Fruit fly (Drosophila melanogaster) whole organism: ENCODE data around the gene Sgs7.

Experiments used
- CG8478 ChIP-seq: fragments of >200 bp; optimal IDR thresholded peaks from 2 replicates; lab custom pipeline; 2018; ENCODE audit warnings: inconsistent platforms
- Dll ChIP-seq: fragments of >200 bp; optimal IDR thresholded peaks from 2 replicates; lab custom pipeline; 2017
- EcR ChIP-seq, 2 experiments: fragments of >200 bp; optimal IDR thresholded peaks; 2 replicates each; lab custom pipeline; 2017; ENCODE audit warnings: missing biosample characterization in 2 of 2, missing genetic modification characterization in 2 of 2, missing genetic modification reagents in 2 of 2
- pan ChIP-seq: fragments of >200 bp; optimal IDR thresholded peaks from 2 replicates; lab custom pipeline; 2017
- psq ChIP-seq: fragments of >200 bp; optimal IDR thresholded peaks from 2 replicates; lab custom pipeline; 2017
- usp ChIP-seq: fragments of >200 bp; optimal IDR thresholded peaks from 2 replicates; lab custom pipeline; 2017; ENCODE audit warnings: missing biosample characterization, missing genetic modification characterization, mixed read lengths

Sgs7 gene

DNA sequence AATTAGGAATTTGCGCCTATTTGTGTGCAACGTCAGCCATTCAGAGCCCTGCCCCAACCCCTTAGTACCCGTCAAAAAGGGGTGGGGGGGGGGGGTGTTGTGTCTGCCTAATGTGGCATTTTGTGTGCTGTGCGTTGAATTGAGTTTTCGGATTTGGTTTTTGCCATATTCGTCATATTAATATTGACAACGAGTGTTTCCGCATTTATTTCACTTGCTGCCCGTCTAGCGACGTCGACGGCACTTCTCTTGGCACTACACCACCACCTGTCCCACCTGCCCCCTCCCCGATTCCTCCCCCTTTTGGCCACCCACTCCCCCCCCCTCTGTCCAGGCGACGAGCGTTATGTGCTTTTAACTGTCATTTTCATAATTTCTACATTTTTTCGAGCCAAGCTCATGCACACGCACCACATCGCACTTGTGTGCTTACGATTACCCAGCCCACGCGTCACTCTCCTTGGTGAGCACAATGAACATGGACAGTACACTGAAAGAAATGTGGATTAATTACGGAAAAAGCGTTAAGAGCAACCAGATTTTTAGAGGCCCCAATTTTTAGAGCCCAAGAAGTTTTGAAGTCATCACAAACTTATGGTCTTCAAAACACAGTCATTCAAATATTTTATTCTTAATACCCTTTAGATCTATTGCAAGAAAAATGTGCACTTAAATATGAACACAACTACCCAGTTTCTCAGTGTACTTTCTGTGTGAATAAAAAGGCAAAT, 5.9 kb downstream of the Sgs7 start:
- TF ChIP-seq CG8478 (lab: Kevin White, UChicago) = no peak
- no peak for TF ChIP-seq Dll (lab: Kevin White, UChicago)
- no peak for TF ChIP-seq EcR (GFP tag; optimal IDR thresholded peaks at IDR 0.05; lab: Kevin White, UChicago)
- TF ChIP-seq usp (GFP tag; lab: Kevin White, UChicago) = no peak
- no peak for TF ChIP-seq pan (lab: Kevin White, UChicago)
- no peak for TF ChIP-seq psq

DNA sequence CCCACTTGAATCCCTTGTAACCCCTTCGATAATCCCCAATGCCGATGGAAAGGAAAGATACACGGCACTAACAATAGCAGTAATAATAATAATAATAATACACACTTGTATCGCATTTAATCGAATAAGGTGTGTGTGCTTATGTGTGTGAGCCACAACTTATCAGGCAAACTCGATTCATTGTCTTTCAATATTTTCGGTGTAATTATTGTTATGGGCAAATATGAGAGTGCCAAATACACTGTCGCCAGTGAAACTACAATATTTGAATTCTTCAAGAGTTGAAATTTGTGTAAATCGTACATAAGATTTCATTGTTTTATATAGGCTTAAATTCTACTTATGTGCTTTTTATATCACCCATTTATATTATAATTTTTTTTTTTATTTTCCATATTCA, 6.6 kb downstream of the Sgs7 start:
- TF ChIP-seq usp (GFP tag; lab: Kevin White, UChicago) (no peak), pan (lab: Kevin White, UChicago) (no peak), EcR (GFP tag; optimal IDR thresholded peaks at IDR 0.05; lab: Kevin White, UChicago) (no peak), psq (no peak), Dll (lab: Kevin White, UChicago) (no peak), CG8478 (lab: Kevin White, UChicago) (no peak)

DNA sequence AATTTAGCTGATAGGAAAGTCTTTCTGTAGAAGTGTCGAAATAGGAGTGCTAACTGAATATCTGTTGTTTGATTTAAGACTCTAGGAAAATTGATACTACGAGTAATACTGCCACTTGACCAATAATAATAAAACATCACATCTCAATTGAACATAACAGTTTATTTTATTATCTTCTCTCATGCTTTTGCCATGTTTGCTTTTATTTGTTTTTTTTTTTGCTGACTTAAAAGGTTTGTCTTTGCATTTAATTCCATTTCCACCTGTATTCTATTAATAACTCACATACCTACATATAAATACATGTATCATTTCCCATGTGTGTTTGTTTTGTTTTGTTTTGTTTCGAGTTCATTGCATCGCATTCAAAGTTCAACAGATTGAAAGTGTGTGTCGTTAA, 13.0 kb downstream of the Sgs7 start, which contains the start of the genes CG11714 and Fuca:
Gene CG11714 (minus strand): TSS at position 101 of the 400 bp plus-strand sequence.
Gene Fuca (minus strand): TSS at position 101 of the 400 bp plus-strand sequence.
- TF ChIP-seq psq (no peak), usp (GFP tag; lab: Kevin White, UChicago) (no peak), pan (lab: Kevin White, UChicago) (no peak), Dll (lab: Kevin White, UChicago) (no peak), EcR (GFP tag; optimal IDR thresholded peaks at IDR 0.05; lab: Kevin White, UChicago) (no peak), CG8478 (lab: Kevin White, UChicago) (no peak)

DNA sequence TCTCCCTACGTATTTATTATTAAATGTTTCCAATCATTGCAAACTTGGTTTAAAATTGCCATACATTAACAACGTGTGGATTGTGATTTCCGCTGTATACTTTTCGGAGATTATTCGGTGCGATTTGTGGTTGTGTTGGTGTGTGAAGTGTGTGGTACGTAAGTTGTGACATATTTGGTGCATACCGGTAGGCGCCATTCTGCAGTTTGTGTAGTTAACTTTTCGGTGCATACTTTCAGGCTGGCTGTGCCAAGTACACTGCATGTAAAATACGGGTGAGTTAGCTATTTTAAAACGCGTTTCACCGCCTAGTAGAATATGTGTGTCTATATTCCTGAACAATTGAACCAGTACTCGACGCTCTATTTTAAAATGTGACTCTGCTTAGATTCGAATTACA, 13.6 kb downstream of the Sgs7 start:
- no peak for TF ChIP-seq pan (lab: Kevin White, UChicago)
- TF ChIP-seq CG8478 (lab: Kevin White, UChicago) = no peak
- no peak for TF ChIP-seq usp (GFP tag; lab: Kevin White, UChicago)

DNA sequence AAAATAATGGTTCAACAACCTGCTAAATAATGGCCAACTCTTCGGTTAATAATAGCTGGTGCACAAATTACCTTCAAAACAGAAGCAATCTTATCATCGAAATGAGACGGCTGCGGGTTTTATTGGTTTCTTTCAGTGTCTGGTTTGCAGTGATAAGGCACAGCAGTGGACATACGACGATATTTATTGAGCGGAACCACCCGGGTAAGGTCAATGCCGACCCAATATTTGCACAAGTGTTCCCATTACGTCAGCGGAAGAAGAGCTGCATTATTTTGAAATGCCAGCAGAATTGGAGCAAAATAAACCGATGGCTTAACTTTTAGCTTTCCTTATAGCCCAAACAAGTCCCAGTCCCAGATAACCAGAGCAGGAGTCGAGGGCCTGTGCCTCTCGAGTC, 16.1 kb downstream of the Sgs7 start:
- TF ChIP-seq usp (GFP tag; lab: Kevin White, UChicago) = no peak
- no peak for TF ChIP-seq EcR (GFP tag; optimal IDR thresholded peaks at IDR 0.05; lab: Kevin White, UChicago)
- no peak for TF ChIP-seq pan (lab: Kevin White, UChicago)
- no peak for TF ChIP-seq psq
- no peak for TF ChIP-seq Dll (lab: Kevin White, UChicago)
- no peak for TF ChIP-seq CG8478 (lab: Kevin White, UChicago)

DNA sequence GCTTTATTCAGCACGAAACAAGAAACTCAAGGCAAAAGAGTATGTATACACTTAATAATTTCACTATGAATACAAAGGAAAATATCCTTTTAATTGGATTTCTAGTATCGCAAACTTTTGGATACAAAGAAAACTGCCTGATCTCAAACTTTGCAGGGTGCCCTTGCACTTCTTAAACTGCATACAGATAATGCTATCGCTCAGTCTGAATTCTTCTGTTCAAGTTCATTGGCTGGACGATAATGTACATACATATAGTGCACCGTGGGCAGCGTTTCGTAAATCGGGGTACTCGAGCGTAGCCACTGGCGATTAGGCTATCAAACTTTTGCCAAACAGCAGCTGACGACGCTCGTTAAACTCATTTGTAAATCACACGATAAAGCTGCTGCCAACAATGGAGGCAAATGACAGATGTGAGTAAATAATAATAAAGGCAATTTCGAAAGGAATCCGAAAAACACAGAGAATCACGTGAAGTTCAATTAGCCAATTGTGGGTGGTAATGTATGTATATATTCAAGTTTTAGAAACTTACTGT, 17.1 kb downstream of the Sgs7 start:
- TF ChIP-seq EcR (GFP tag; optimal IDR thresholded peaks at IDR 0.05; lab: Kevin White, UChicago) (no peak), usp (GFP tag; lab: Kevin White, UChicago) (no peak), Dll (lab: Kevin White, UChicago) (no peak), psq (no peak), CG8478 (lab: Kevin White, UChicago) (no peak), pan (lab: Kevin White, UChicago) (no peak)

DNA sequence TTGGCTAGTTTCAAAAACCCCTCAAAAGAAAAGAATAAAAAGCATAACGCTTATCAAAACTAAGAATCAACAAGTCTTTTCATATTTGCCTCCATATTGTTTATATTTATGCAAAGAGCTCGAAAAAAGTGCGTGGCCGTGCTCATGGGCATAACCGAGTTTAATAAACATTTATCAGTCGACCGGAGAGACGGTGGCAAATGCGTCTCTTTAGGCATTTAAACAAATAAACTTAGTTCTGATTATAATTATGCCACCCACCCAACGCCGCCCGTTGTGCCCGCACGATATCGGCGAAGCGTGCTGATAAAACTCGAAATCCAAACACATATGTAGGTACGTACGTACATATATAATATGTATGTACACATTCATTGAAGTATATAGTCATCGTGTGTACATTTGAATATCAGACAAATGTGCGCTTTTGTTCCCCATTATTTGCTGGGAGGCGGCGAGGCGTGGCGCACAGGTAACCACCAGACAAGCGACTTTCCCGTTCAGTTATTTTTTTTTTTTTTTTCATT, 18.8 kb downstream of the Sgs7 start:
- TF ChIP-seq psq (no peak), usp (GFP tag; lab: Kevin White, UChicago) (no peak), pan (lab: Kevin White, UChicago) (no peak), EcR (GFP tag; optimal IDR thresholded peaks at IDR 0.05; lab: Kevin White, UChicago) (no peak), CG8478 (lab: Kevin White, UChicago) (no peak), Dll (lab: Kevin White, UChicago) (no peak)

DNA sequence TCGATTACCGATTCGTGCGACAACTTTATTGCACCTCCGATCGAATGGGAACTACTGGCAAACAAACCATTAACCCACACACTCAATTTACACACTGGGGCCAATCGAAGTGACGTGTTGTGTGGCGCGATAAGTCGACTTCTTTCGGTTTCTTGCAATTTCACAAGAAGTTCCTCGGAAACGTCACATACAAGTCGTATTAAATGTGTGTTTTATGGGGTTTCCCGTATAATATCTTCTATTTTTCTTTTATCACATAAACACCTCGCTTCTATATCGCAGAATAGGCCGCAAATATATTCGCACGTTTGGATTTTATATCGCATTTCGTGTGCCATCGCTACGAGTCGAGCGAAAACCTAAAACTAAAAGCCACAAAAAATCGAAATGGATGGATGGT, 20.0 kb downstream of the Sgs7 start:
- TF ChIP-seq CG8478 (lab: Kevin White, UChicago) = no peak
- TF ChIP-seq psq = no peak
- no peak for TF ChIP-seq usp (GFP tag; lab: Kevin White, UChicago)
- TF ChIP-seq Dll (lab: Kevin White, UChicago) = no peak
- no peak for TF ChIP-seq EcR (GFP tag; optimal IDR thresholded peaks at IDR 0.05; lab: Kevin White, UChicago)
- TF ChIP-seq pan (lab: Kevin White, UChicago) = no peak

DNA sequence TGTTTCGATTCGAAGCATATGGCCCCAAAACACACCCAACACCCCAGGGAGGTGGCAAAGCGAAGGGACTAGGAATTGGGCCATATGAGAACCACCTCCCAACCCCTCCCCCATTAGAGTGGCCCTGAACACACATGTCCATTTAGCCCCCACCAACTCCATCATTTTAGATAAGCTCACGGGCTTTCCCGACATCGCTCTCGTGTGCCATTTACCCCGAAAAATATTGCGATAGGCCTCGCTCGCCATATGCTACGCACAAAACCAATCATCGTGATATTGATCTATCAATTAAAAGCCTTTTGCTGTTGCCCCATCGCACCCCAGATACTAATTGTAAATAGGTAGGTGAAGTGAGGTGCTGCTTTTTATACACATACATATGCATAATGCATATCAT, 20.7 kb downstream of the Sgs7 start:
- no peak for TF ChIP-seq EcR (GFP tag; optimal IDR thresholded peaks at IDR 0.05; lab: Kevin White, UChicago)
- TF ChIP-seq usp (GFP tag; lab: Kevin White, UChicago) = no peak
- TF ChIP-seq pan (lab: Kevin White, UChicago) = no peak
- no peak for TF ChIP-seq psq

DNA sequence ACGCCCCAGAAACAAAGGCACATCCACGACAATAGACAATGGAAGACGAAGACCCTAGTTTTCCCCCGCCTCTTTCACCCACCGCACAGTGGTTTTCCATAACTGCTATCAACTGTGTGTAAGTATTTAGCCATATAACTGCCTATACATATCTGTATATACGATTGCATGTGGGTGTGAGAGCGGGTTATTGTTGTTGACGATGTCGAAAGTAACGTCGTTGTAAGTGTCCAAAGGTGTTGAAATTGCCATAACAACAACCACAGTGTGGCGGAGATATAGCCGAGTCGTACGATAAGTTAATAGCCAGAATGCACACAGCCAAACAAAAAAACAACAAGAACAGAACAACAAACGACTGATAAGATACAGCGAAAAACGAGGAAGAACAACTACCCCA, 21.6 kb downstream of the Sgs7 start:
- no peak for TF ChIP-seq pan (lab: Kevin White, UChicago)
- no peak for TF ChIP-seq EcR (GFP tag; optimal IDR thresholded peaks at IDR 0.05; lab: Kevin White, UChicago)
- TF ChIP-seq CG8478 (lab: Kevin White, UChicago) = no peak
- no peak for TF ChIP-seq Dll (lab: Kevin White, UChicago)
- TF ChIP-seq usp (GFP tag; lab: Kevin White, UChicago) = no peak
- no peak for TF ChIP-seq psq

DNA sequence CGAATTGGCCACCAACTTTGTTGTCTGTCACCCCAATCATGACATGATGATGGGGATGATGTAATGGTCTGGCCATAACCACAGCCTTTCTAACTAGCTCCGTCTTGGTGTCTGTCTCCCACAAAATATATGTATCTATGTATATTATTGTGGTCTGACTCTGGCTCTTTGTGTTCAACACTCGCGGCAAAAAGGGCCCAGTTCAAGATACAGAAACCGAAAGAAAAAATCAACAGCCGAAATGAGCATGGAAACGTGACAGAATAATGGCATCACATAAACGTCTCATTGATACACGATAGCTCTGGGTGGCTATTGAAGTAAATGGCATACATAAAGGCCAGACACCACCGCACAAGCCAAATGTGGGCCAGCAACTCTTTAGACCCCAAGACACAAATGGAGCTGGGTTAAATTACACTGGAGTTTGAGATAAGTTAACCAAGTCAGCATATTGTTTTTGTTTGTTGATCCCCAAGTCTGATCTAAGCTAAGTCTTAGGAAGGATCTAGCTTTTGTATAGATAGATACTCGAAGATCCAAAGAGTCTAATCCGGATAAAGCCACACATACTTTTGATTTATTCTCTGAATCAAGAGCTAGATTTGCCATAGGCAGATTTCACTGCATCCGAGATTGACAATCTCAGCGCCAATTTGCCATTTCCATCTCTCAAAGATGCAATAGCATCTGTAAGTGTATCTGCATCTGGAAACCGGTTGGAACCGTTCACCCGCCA, 22.5 kb downstream of the Sgs7 start:
- TF ChIP-seq Dll (lab: Kevin White, UChicago) (no peak), EcR (GFP tag; optimal IDR thresholded peaks at IDR 0.05; lab: Kevin White, UChicago) (no peak)
